Worm (Caenorhabditis elegans) whole organism, midembryonic: ENCODE data around the gene fib-1.

ENCODE experiments used
- T22C8.4 ChIP-seq: fragments of 200-800 bp; sonication (Bioruptor generic); IDR thresholded peaks from 2 replicates; pipeline ENCODE4 v1.3.6; 2022; ENCODE audit warnings: missing genetic modification characterization, missing compliant biosample characterization
- flt-1 ChIP-seq: fragments of 200-800 bp; sonication (Bioruptor generic); IDR thresholded peaks from 2 replicates; pipeline ENCODE4 v1.3.6; 2022; ENCODE audit warnings: missing genetic modification characterization, missing compliant biosample characterization
- klf-2 ChIP-seq: fragments of 200-800 bp; sonication (Bioruptor generic); conservative IDR thresholded peaks from 2 replicates; pipeline ENCODE4 v1.3.6; 2022; ENCODE audit warnings: missing genetic modification reagents, missing genetic modification characterization, missing compliant biosample characterization
- tab-1 ChIP-seq: fragments of 200-800 bp; sonication (Bioruptor generic); IDR thresholded peaks from 2 replicates; pipeline ENCODE4 v1.3.6; 2022; ENCODE audit warnings: missing genetic modification characterization, missing compliant biosample characterization
- ztf-23 ChIP-seq: fragments of 200-800 bp; sonication (Bioruptor generic); IDR thresholded peaks from 2 replicates; pipeline ENCODE4 v1.3.6; 2022; ENCODE audit warnings: missing genetic modification reagents, missing genetic modification characterization, missing compliant biosample characterization
- ztf-29 ChIP-seq: fragments of 200-800 bp; sonication (Bioruptor generic); IDR thresholded peaks from 2 replicates; pipeline ENCODE4 v1.3.6; 2022; ENCODE audit warnings: missing genetic modification reagents, missing genetic modification characterization, missing compliant biosample characterization

ce11 chrV:15023544-15023943 lies 21.5 kb upstream of the fib-1 start, which contains the start of gene F14H8.4:
- no peak for TF ChIP-seq ztf-23 (GFP tag; lab: Robert Waterston, UW)
- no peak for TF ChIP-seq flt-1 (GFP tag; lab: Robert Waterston, UW)
- no peak for TF ChIP-seq tab-1 (GFP tag; lab: Robert Waterston, UW)
- no peak for TF ChIP-seq klf-2 (GFP tag; lab: Robert Waterston, UW)
- no peak for TF ChIP-seq T22C8.4
- no peak for TF ChIP-seq ztf-29
